Worm (Caenorhabditis elegans) whole organism, midembryonic: ENCODE measurements around the gene K12G11.6.

Experiments used
- T22C8.4 ChIP-seq: fragments of 200-800 bp; sonication (Bioruptor generic); IDR thresholded peaks from 2 replicates; pipeline ENCODE4 v1.3.6; 2022; ENCODE audit warnings: missing genetic modification characterization, missing compliant biosample characterization
- cog-1 ChIP-seq: sonication (generic microtip); optimal IDR thresholded peaks from 2 replicates; lab custom pipeline; 2016; ENCODE audit warnings: missing genetic modification characterization, missing compliant biosample characterization
- klf-2 ChIP-seq: fragments of 200-800 bp; sonication (Bioruptor generic); conservative IDR thresholded peaks from 2 replicates; pipeline ENCODE4 v1.3.6; 2022; ENCODE audit warnings: missing genetic modification reagents, missing genetic modification characterization, missing compliant biosample characterization
- tab-1 ChIP-seq: fragments of 200-800 bp; sonication (Bioruptor generic); IDR thresholded peaks from 2 replicates; pipeline ENCODE4 v1.3.6; 2022; ENCODE audit warnings: missing genetic modification characterization, missing compliant biosample characterization

- no peak for TF ChIP-seq T22C8.4
- TF ChIP-seq cog-1 (tag; lab: Kevin White, UChicago) = no peak
- no peak for TF ChIP-seq klf-2
- no peak for TF ChIP-seq tab-1
These were observed 17.5 kb upstream of the K12G11.6 start for ce11 chrV:11876657-11877056.
